Worm (Caenorhabditis elegans): Measurements from ENCODE around the gene sedl-1.
"Not testable (repeated sequence)": the region's sequence is repeated elsewhere in the genome, so short reads cannot be mapped to it uniquely, and the experiment has no call there.

sedl-1 gene

DNA sequence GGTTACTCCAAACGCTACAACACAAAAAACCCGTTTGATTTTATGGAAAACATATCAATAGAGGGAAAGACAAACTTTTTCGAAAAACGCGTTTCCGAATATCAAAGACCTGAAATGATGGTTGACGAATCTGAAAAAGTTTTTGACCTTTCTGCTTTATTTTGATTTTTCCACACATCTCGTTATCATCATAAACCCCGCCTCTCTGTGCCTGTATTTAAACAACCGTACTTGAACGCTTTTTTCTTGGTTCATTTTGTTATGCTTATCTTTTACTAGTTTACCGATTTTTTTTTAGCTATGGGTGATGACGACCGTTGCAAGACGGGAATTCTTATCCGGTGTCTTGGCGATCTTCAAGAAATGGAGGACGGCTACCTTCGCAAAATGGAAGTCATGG, 9.4 kb downstream of the sedl-1 start, which contains the start of gene F19G12.1:
TSS of gene F19G12.1 (plus strand) at position 301 of the 400 bp plus-strand sequence.
- not testable (repeated sequence) for TF ChIP-seq dmd-4 (tag; optimal IDR thresholded peaks at IDR 0.05; ENCODE audit: borderline replicate concordance); elt-4 (tag; optimal IDR thresholded peaks at IDR 0.05); ceh-18 (tag; optimal IDR thresholded peaks at IDR 0.05)

DNA sequence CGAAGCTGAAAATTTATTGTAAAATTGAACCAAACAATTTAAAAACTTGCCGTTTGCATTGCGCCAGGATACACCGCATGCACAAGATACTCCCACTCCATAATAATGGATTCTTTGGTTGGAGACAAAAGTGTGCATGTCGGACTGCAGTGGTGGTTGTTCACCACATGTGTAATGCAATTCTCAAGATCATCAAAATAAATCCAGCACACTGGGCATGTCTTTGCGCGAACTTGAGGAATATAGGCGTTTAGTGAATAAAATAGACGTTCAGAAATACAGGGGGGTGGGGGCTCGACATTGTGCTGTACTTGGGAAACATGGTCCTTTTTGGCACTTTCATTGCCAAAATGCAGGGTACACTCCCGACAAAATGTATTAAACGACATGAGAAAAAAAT, 13.6 kb downstream of the sedl-1 start, which contains the start of gene F19G12.11:
TSS of gene F19G12.11 (minus strand) at position 101 of the 400 bp plus-strand sequence.
- TF ChIP-seq ahr-1 (tag; optimal IDR thresholded peaks at IDR 0.05) (no peak), lim-6 (tag; optimal IDR thresholded peaks at IDR 0.05) (no peak)

DNA sequence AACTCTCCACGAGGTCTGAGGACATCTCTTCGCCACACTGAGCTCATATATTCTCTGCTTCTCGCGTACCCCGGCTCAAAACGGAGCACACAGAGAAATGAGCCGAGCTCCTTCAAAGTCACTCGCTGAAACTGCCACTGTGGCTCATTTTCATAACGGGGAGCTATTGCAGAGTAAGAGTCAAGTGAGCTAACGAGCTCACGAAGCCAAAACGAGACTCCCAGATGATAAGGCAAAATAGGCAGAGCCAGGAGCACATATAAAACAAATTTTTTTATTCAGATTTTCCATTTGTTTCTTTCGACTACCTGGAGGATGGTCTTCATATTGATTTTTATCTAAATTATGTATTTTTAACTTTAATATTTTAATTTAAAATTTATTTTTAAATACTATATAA, 15.6 kb downstream of the sedl-1 start, which contains the start of gene F19G12.3:
TSS of gene F19G12.3 (plus strand) at position 301 of the 400 bp plus-strand sequence.
- TF ChIP-seq ceh-34 (tag; optimal IDR thresholded peaks at IDR 0.05) (no peak), sox-2 (GFP tag; IDR thresholded peaks at IDR 0.05) (no peak), pax-1 (tag; optimal IDR thresholded peaks at IDR 0.05) (no peak), unc-55 (GFP tag; optimal IDR thresholded peaks at IDR 0.05) (no peak), Y22D7AL.16 (tag; optimal IDR thresholded peaks at IDR 0.05) (no peak), ceh-30 (tag; optimal IDR thresholded peaks at IDR 0.05) (no peak), C08G9.2 (tag; optimal IDR thresholded peaks at IDR 0.05) (no peak), dve-1 (tag; optimal IDR thresholded peaks at IDR 0.05) (no peak), tbx-7 (tag; optimal IDR thresholded peaks at IDR 0.05) (no peak), ceh-2 (tag; optimal IDR thresholded peaks at IDR 0.05) (no peak), sox-4 (tag; optimal IDR thresholded peaks at IDR 0.05) (no peak)

DNA sequence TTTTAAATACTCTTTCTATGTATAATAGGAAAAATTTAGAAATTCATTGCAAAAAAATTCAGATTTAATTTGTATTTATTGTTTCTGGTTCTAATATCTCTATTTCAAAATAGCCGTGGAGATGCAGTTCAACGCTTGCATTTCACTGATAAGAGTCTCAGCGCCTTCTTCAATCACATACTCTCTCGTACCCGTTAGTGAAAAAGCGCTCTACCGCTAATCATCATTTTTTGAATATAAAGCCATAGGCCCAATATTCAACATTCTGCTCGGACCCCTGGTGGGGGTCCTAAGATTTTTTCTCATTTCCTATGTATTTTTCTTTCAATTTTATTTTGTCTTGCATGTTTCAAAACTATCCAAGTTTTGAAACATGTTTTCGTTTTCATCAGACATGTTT, 19.5 kb downstream of the sedl-1 start:
- TF ChIP-seq unc-42 (tag; optimal IDR thresholded peaks at IDR 0.05) (no peak), C38D4.7 (GFP tag; optimal IDR thresholded peaks at IDR 0.05) (no peak), syd-9 (tag; optimal IDR thresholded peaks at IDR 0.05) (no peak), ceh-19 (GFP tag; optimal IDR thresholded peaks at IDR 0.05) (no peak), pat-9 (tag; optimal IDR thresholded peaks at IDR 0.05) (no peak), sdc-2 (tag; optimal IDR thresholded peaks at IDR 0.05) (no peak), ceh-45 (GFP tag; IDR thresholded peaks at IDR 0.05) (no peak), tbx-2 (tag; optimal IDR thresholded peaks at IDR 0.05) (no peak), ceh-24 (tag; optimal IDR thresholded peaks at IDR 0.05) (no peak), hlh-30 (tag; optimal IDR thresholded peaks at IDR 0.05; ENCODE audit: insufficient read depth) (no peak), pha-4 (tag; optimal IDR thresholded peaks at IDR 0.05) (no peak)

DNA sequence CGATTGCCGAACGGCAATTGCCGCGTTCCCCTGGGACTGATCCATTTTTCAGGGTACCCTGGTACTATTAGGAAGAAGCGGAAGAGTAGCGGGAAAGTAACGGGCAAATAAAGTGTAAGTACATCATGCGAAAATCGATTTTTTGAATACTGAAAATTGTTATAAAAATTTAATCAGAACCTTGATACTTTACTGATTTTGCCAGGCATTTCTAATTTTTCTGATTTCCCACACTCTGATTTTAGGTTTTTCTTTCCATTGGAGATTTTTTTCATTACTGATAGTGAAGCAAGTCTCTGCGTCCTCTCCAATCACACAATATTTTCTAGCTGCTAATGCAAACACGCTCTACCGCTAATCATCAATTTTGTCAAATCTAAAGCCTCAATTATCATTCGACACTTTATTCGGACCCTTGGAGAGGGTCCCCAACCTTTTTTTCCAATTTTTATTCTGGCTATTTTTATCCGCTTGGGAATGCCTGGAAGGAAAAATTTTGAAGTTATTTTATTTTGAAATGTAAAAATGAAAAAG, 20.8 kb downstream of the sedl-1 start, which contains the start of gene F19G12.9:
TSS of gene F19G12.9 (plus strand) at position 51 of the 534 bp plus-strand sequence.
- no peak for TF ChIP-seq nhr-232 (tag; optimal IDR thresholded peaks at IDR 0.05)
- TF ChIP-seq hlh-30 (tag; optimal IDR thresholded peaks at IDR 0.05; ENCODE audit: insufficient read depth), result no peak
- TF ChIP-seq nhr-11 (tag; optimal IDR thresholded peaks at IDR 0.05), result no peak
- TF ChIP-seq ceh-19 (GFP tag; optimal IDR thresholded peaks at IDR 0.05), result no peak
- no peak for TF ChIP-seq sox-4 (tag; optimal IDR thresholded peaks at IDR 0.05)
- TF ChIP-seq ceh-2 (tag; optimal IDR thresholded peaks at IDR 0.05), result no peak
- no peak for TF ChIP-seq unc-86 (tag; optimal IDR thresholded peaks at IDR 0.05)
- TF ChIP-seq ahr-1 (tag; optimal IDR thresholded peaks at IDR 0.05), result no peak
- TF ChIP-seq sox-2 (GFP tag; IDR thresholded peaks at IDR 0.05), result no peak
- TF ChIP-seq ceh-9 (tag; optimal IDR thresholded peaks at IDR 0.05), result no peak
- no peak for TF ChIP-seq K09A11.1 (tag; optimal IDR thresholded peaks at IDR 0.05; ENCODE audit: insufficient read depth)
- no peak for TF ChIP-seq C08G9.2 (tag; optimal IDR thresholded peaks at IDR 0.05)
- no peak for TF ChIP-seq lim-6 (tag; optimal IDR thresholded peaks at IDR 0.05)
- no peak for TF ChIP-seq K02D7.2 (tag; optimal IDR thresholded peaks at IDR 0.05)
- no peak for TF ChIP-seq C38D4.7 (GFP tag; optimal IDR thresholded peaks at IDR 0.05)
- TF ChIP-seq ref-2 (tag; optimal IDR thresholded peaks at IDR 0.05), result no peak
- TF ChIP-seq fkh-10 (GFP tag; optimal IDR thresholded peaks at IDR 0.05), result no peak
